Worm (Caenorhabditis elegans) whole organism, dauer: ENCODE measurements around the gene R07B7.6.

Experiments
- unc-62 ChIP-seq: sonication (generic microtip); optimal IDR thresholded peaks from 2 replicates; lab custom pipeline; 2017; ENCODE audit warnings: missing biosample characterization, missing genetic modification reagents, missing genetic modification characterization

The R07B7.6 gene

ce11 chrV:12086934-12087333 lies 12.1 kb upstream of the R07B7.6 start, which contains the start of gene gana-1:
gana-1 (plus strand) TSS chrV:12087234.
- no peak for TF ChIP-seq unc-62 (GFP tag; lab: Kevin White, UChicago)

ce11 chrV:12085867-12086634 lies 11.3 kb upstream of the R07B7.6 start:
- no peak for TF ChIP-seq unc-62 (GFP tag; lab: Kevin White, UChicago)

- no peak for TF ChIP-seq unc-62 (GFP tag; lab: Kevin White, UChicago)
Measured at ce11 chrV:12084216-12084615, 9.4 kb upstream of the R07B7.6 start, which contains the start of gene R07B7.8. R07B7.8 (minus strand) TSS chrV:12084316.

ce11 chrV:12082932-12083331 lies 8.1 kb upstream of the R07B7.6 start, which contains the start of gene R07B7.10:
R07B7.10 (plus strand) TSS chrV:12083216.
- no peak for TF ChIP-seq unc-62 (GFP tag; lab: Kevin White, UChicago)

- no peak for TF ChIP-seq unc-62 (GFP tag; lab: Kevin White, UChicago)
Measured at ce11 chrV:12080274-12080673, 5.5 kb upstream of the R07B7.6 start, which contains the start of gene R07B7.9. R07B7.9 (minus strand) TSS chrV:12080374.

- no peak for TF ChIP-seq unc-62 (GFP tag; lab: Kevin White, UChicago)
Measured at ce11 chrV:12075983-12076382, 1.2 kb upstream of the R07B7.6 start.

- no peak for TF ChIP-seq unc-62 (GFP tag; lab: Kevin White, UChicago)
Measured at ce11 chrV:12071483-12071882, 3.3 kb downstream of the R07B7.6 start.

- TF ChIP-seq unc-62 (GFP tag; lab: Kevin White, UChicago) = no peak
Measured at ce11 chrV:12070419-12070818, 4.4 kb downstream of the R07B7.6 start, which contains the start of gene kmo-1. kmo-1 (minus strand) TSS chrV:12070519.

- TF ChIP-seq unc-62 (GFP tag; lab: Kevin White, UChicago) = no peak
Measured at ce11 chrV:12068437-12068836, 6.3 kb downstream of the R07B7.6 start, which contains the start of gene kmo-2. kmo-2 (minus strand) TSS chrV:12068537.

- no peak for TF ChIP-seq unc-62 (GFP tag; lab: Kevin White, UChicago)
Measured at ce11 chrV:12065859-12066258, 8.9 kb downstream of the R07B7.6 start.

- TF ChIP-seq unc-62 (GFP tag; lab: Kevin White, UChicago) = no peak
Measured at ce11 chrV:12065369-12065768, 9.4 kb downstream of the R07B7.6 start, which contains the start of gene pqn-53. pqn-53 (minus strand) TSS chrV:12065391.

- TF ChIP-seq unc-62 (GFP tag; lab: Kevin White, UChicago) = no peak
Measured at ce11 chrV:12063036-12063435, 11.8 kb downstream of the R07B7.6 start, which contains the start of gene clh-6. clh-6 (minus strand) TSS chrV:12063368.

- no peak for TF ChIP-seq unc-62 (GFP tag; lab: Kevin White, UChicago)
Measured at ce11 chrV:12059719-12060118, 15.1 kb downstream of the R07B7.6 start, which contains the start of gene R07B7.2. R07B7.2 (minus strand) TSS chrV:12059753.

ce11 chrV:12053598-12053997 lies 21.2 kb downstream of the R07B7.6 start, which contains the start of gene F10C2.7:
F10C2.7 (plus strand) TSS chrV:12053898.
- TF ChIP-seq unc-62 (GFP tag; lab: Kevin White, UChicago) = no peak

ce11 chrV:12048445-12048844 lies 26.3 kb downstream of the R07B7.6 start, which contains the start of gene dars-2:
dars-2 (plus strand) TSS chrV:12048745.
- no peak for TF ChIP-seq unc-62 (GFP tag; lab: Kevin White, UChicago)

- TF ChIP-seq unc-62 (GFP tag; lab: Kevin White, UChicago) = no peak
Measured at ce11 chrV:12047735-12048134, 27.1 kb downstream of the R07B7.6 start.
